Fruit fly (Drosophila melanogaster): ENCODE data around the gene CG17211.

The CG17211 gene

dm6 chr2L:12103231-12104210 lies 10.6 kb upstream of the CG17211 start, which contains the start of the genes Patsas and ThrRS (continued):
- TF ChIP-seq jumu (GFP tag; optimal IDR thresholded peaks at IDR 0.05) (peak; percentile 54), Hr39 (optimal IDR thresholded peaks at IDR 0.05) (no peak), tap (tag; optimal IDR thresholded peaks at IDR 0.05) (no peak), CG8290 (GFP tag; optimal IDR thresholded peaks at IDR 0.05) (peak; percentile 78), CG8290 (tag; optimal IDR thresholded peaks at IDR 0.05) (no peak), slp2 (GFP tag; optimal IDR thresholded peaks at IDR 0.05) (peak; percentile 73), CG3838 (GFP tag; optimal IDR thresholded peaks at IDR 0.05) (peak; percentile 61), CG11695 (GFP tag; IDR thresholded peaks at IDR 0.05) (peak; percentile 77; the same call in 2 of the 3 replicates), CG6654 (GFP tag; optimal IDR thresholded peaks at IDR 0.05) (peak; percentile 67), Awh (GFP tag; IDR thresholded peaks at IDR 0.05) (peak; percentile 80), Dip2 (GFP tag; IDR thresholded peaks at IDR 0.05) (peak; percentile 32; the same call in 1 of the 2 replicates), tna (GFP tag; IDR thresholded peaks at IDR 0.05; ENCODE audit: partially characterized antibody) (no peak), CG3163 (GFP tag; optimal IDR thresholded peaks at IDR 0.05) (peak; percentile 38), CG4404 (GFP tag; IDR thresholded peaks at IDR 0.05) (peak; percentile 86), lola (GFP tag; optimal IDR thresholded peaks at IDR 0.05) (peak in 1 of 3 experiments; percentile 85), HmgZ (tag; optimal IDR thresholded peaks at IDR 0.05) (peak; percentile 52), Gsc (GFP tag; IDR thresholded peaks at IDR 0.05) (no peak), B-H2 (GFP tag; optimal IDR thresholded peaks at IDR 0.05) (peak; percentile 81), zfh2 (GFP tag; optimal IDR thresholded peaks at IDR 0.05) (peak; percentile 62), CG13624 (GFP tag; optimal IDR thresholded peaks at IDR 0.05) (peak; percentile 78), CG15073 (GFP tag; optimal IDR thresholded peaks at IDR 0.05) (peak; percentile 15), br (optimal IDR thresholded peaks at IDR 0.05) (no peak), fd3F (GFP tag; optimal IDR thresholded peaks at IDR 0.05) (peak; percentile 85), az2 (GFP tag; optimal IDR thresholded peaks at IDR 0.05) (peak; percentile 87), ken (GFP tag; IDR thresholded peaks at IDR 0.05) (peak; percentile 80; the same call in 2 of the 3 replicates), Sry-δ (GFP tag; optimal IDR thresholded peaks at IDR 0.05) (peak; percentile 41), ap (GFP tag; IDR thresholded peaks at IDR 0.05) (peak; percentile 76), sima (GFP tag; optimal IDR thresholded peaks at IDR 0.05) (peak; percentile 36), CG12155 (GFP tag; optimal IDR thresholded peaks at IDR 0.05) (peak; percentile 88), psq (GFP tag; optimal IDR thresholded peaks at IDR 0.05) (peak; percentile 69), zen (tag; optimal IDR thresholded peaks at IDR 0.05) (peak; percentile 98), MESR4 (GFP tag; optimal IDR thresholded peaks at IDR 0.05) (peak; percentile 87), CG10431 (GFP tag; optimal IDR thresholded peaks at IDR 0.05) (peak; percentile 33), en (GFP tag; optimal IDR thresholded peaks at IDR 0.05) (peak; percentile 48), CG10209 (GFP tag; optimal IDR thresholded peaks at IDR 0.05) (peak; percentile 86), Doc2 (GFP tag; IDR thresholded peaks at IDR 0.05) (0 out of 2 replicates have a peak, but pooled peaks have one; percentile 16), vfl (GFP tag; optimal IDR thresholded peaks at IDR 0.05) (peak; percentile 76), CG10654 (GFP tag; optimal IDR thresholded peaks at IDR 0.05) (peak; percentile 82), CG7963 (GFP tag; IDR thresholded peaks at IDR 0.05; ENCODE audit: partially characterized antibody) (no peak), dpn (GFP tag; optimal IDR thresholded peaks at IDR 0.05) (peak; percentile 71 to 90), CG3726 (GFP tag; IDR thresholded peaks at IDR 0.05) (peak; percentile 72; the same call in 2 of the 3 replicates), row (GFP tag; IDR thresholded peaks at IDR 0.05) (peak; percentile 95), Hr78 (GFP tag; optimal IDR thresholded peaks at IDR 0.05) (no peak), inv (GFP tag; IDR thresholded peaks at IDR 0.05; ENCODE audit: partially characterized antibody) (no peak), Atf6 (GFP tag; IDR thresholded peaks at IDR 0.05) (peak; percentile 68; the same call in 1 of the 2 replicates), CG11398 (GFP tag; optimal IDR thresholded peaks at IDR 0.05) (no peak), slou (GFP tag; optimal IDR thresholded peaks at IDR 0.05) (peak; percentile 82), peb (GFP tag; IDR thresholded peaks at IDR 0.05) (peak; percentile 50; the same call in 1 of the 2 replicates), CG13424 (tag; optimal IDR thresholded peaks at IDR 0.05) (peak; percentile 91)

Data from whole organism, embryonic.